Worm (Caenorhabditis elegans) whole organism, L1 larva: ENCODE data around the gene T22B7.7.

ENCODE experiments used
- alr-1 ChIP-seq: fragments of 200-800 bp; sonication (Bioruptor generic); optimal IDR thresholded peaks from 2 replicates; lab custom pipeline; 2018; ENCODE audit warnings: borderline replicate concordance, mild to moderate bottlenecking, missing genetic modification characterization, missing compliant biosample characterization
- blmp-1 ChIP-seq: fragments of 150-350 bp; optimal IDR thresholded peaks from 2 replicates; lab custom pipeline; 2014; ENCODE audit warnings: missing biosample characterization, missing genetic modification characterization
- fkh-10 ChIP-seq: sonication (generic microtip); optimal IDR thresholded peaks from 2 replicates; lab custom pipeline; 2017; ENCODE audit warnings: missing biosample characterization, missing genetic modification reagents, missing genetic modification characterization
- hpl-2 ChIP-seq: fragments of 150-350 bp; optimal IDR thresholded peaks from 2 replicates; lab custom pipeline; 2014; ENCODE audit warnings: missing biosample characterization, missing genetic modification reagents, missing genetic modification characterization
- lsy-2 ChIP-seq, 2 experiments: fragments of 150-350 bp; optimal IDR thresholded peaks; 2 replicates each; lab custom pipeline; 2014; ENCODE audit warnings: missing biosample characterization in 2 of 2, missing genetic modification characterization in 2 of 2
- rnt-1 ChIP-seq: sonication (generic microtip); optimal IDR thresholded peaks from 2 replicates; lab custom pipeline; 2016; ENCODE audit warnings: mild to moderate bottlenecking, missing genetic modification characterization, moderate library complexity, missing compliant biosample characterization
- tbx-2 ChIP-seq: sonication (generic microtip); optimal IDR thresholded peaks from 2 replicates; lab custom pipeline; 2016; ENCODE audit warnings: missing genetic modification characterization, missing compliant biosample characterization
- unc-62 ChIP-seq: fragments of 150-350 bp; optimal IDR thresholded peaks from 2 replicates; lab custom pipeline; 2014; ENCODE audit warnings: missing biosample characterization, missing genetic modification reagents, missing genetic modification characterization
- vab-15 ChIP-seq: sonication (generic microtip); optimal IDR thresholded peaks from 2 replicates; lab custom pipeline; 2017; ENCODE audit warnings: missing genotype, mild to moderate bottlenecking, missing genetic modification characterization, missing compliant biosample characterization
- ztf-11 ChIP-seq, 2 experiments: sonication (generic microtip); optimal IDR thresholded peaks; 2 replicates each; lab custom pipeline; 2016 to 2017; ENCODE audit warnings: missing genetic modification characterization in 2 of 2, missing biosample characterization in 1 of 2, missing compliant biosample characterization in 1 of 2

DNA sequence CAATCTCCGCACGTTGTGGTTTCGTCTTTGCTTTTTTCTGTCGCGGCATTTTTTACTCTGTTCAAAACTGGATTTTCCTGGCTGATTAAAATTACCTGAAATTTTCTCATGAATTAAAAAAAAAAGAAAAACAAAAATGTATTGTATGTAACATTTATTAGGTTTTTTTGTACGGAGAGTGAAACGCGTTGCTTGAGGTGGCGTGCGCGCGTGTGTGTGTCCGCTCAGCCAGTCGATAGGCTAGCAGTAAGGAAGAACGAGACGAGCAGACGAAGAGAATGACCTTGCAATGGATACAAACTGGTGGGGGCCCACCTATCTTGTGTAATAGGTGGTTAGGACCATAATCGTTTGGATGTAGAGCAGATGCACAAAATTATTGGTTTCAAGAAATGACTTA lies 12.6 kb downstream of the T22B7.7 start, which contains the start of gene T22B7.4:
- no peak for TF ChIP-seq vab-15 (tag; lab: Kevin White, UChicago)
- no peak for TF ChIP-seq hpl-2
- no peak for TF ChIP-seq ztf-11 (tag; optimal IDR thresholded peaks at IDR 0.05; lab: Kevin White, UChicago)
- TF ChIP-seq unc-62: no peak
- no peak for TF ChIP-seq tbx-2 (tag; lab: Kevin White, UChicago)
- TF ChIP-seq alr-1 (tag; lab: Kevin White, UChicago): no peak
- peak; percentile 17 for TF ChIP-seq blmp-1 (tag; lab: Kevin White, UChicago)
- TF ChIP-seq lsy-2 (tag; optimal IDR thresholded peaks at IDR 0.05; lab: Kevin White, UChicago): no peak
- TF ChIP-seq fkh-10 (GFP tag; lab: Kevin White, UChicago): no peak
- no peak for TF ChIP-seq rnt-1 (tag; lab: Kevin White, UChicago)
